Fruit fly (Drosophila melanogaster): Measurements from ENCODE around the gene CG12795.

DNA sequence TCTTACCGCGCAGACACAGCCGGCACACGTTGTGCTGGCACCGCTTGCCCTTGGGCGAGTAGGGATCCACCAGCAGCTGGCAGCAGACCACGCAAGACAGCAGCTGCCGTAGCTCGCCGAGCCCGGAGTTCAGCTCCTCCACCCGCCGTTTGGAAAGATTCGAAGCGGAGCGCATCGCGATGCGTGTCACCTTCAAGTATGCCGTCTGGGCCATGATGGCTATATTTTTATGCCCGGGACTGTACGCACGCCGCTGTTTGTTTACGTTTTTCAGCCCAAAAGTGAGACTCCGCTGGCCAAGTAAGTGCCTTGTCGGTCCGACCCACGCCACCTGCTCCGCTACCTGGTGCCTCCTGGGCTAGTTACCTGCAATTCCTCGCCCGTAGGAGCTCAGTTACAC lies 13.2 kb downstream of the CG12795 start:
- no peak for TF ChIP-seq CTCF (optimal IDR thresholded peaks at IDR 0.05)
- no peak for TF ChIP-seq CG8478 (optimal IDR thresholded peaks at IDR 0.05)
